Worm (Caenorhabditis elegans): Measurements from ENCODE around the gene bbs-2.

The bbs-2 gene

ce11 chrIV:7902221-7902904 lies 31.5 kb upstream of the bbs-2 start, which contains the start of gene arp-11 (continued):
- TF ChIP-seq ZK546.5 (tag; optimal IDR thresholded peaks at IDR 0.05) = no peak
- TF ChIP-seq zip-11 (GFP tag; IDR thresholded peaks at IDR 0.05) = no peak
- TF ChIP-seq dmd-6 (GFP tag; IDR thresholded peaks at IDR 0.05) = peak; percentile 73
- TF ChIP-seq pha-4 (GFP tag; IDR thresholded peaks at IDR 0.05) = peak; percentile 46
- TF ChIP-seq pha-4 (tag; optimal IDR thresholded peaks at IDR 0.05) = peak; percentile 78
- TF ChIP-seq F37D6.2 (tag; optimal IDR thresholded peaks at IDR 0.05) = no peak
- no peak for TF ChIP-seq mxl-2 (GFP tag; conservative IDR thresholded peaks at IDR 0.05)
- no peak for TF ChIP-seq spr-3 (GFP tag; optimal IDR thresholded peaks at IDR 0.05)
- no peak for TF ChIP-seq spr-1 (tag; optimal IDR thresholded peaks at IDR 0.05)
- no peak for TF ChIP-seq saeg-2 (GFP tag; IDR thresholded peaks at IDR 0.05)
- peak in 1 of 2 experiments; percentile 5 for TF ChIP-seq daf-16 (GFP tag; optimal IDR thresholded peaks at IDR 0.05)
- TF ChIP-seq daf-16 (tag; optimal IDR thresholded peaks at IDR 0.05) = peak; percentile 77
- TF ChIP-seq unc-62 (GFP tag; optimal IDR thresholded peaks at IDR 0.05 in 1 of 2) = no peak
- TF ChIP-seq unc-62 (tag; optimal IDR thresholded peaks at IDR 0.05) = no peak
- TF ChIP-seq lir-3 (tag; optimal IDR thresholded peaks at IDR 0.05) = no peak
- peak; percentile 96 for TF ChIP-seq dve-1 (tag; optimal IDR thresholded peaks at IDR 0.05; ENCODE audit: insufficient read depth)
- TF ChIP-seq ceh-20 (GFP tag; IDR thresholded peaks at IDR 0.05) = 0 out of 2 replicates have a peak, but pooled peaks have one; percentile 29
- TF ChIP-seq lin-15B (tag; optimal IDR thresholded peaks at IDR 0.05) = no peak
- TF ChIP-seq lin-1 (GFP tag; IDR thresholded peaks at IDR 0.05) = 0 out of 2 replicates have a peak, but pooled peaks have one; percentile 33
- peak in 1 of 2 experiments; percentile 6 for TF ChIP-seq mdl-1 (tag; optimal IDR thresholded peaks at IDR 0.05)
- TF ChIP-seq lin-29 (GFP tag; IDR thresholded peaks at IDR 0.05) = no peak
- TF ChIP-seq mep-1 (tag; optimal IDR thresholded peaks at IDR 0.05) = peak; percentile 83
- TF ChIP-seq mdt-29 (GFP tag; IDR thresholded peaks at IDR 0.05) = no peak
- no peak for TF ChIP-seq ceh-28 (tag; optimal IDR thresholded peaks at IDR 0.05)
- TF ChIP-seq nhr-77 (tag; optimal IDR thresholded peaks at IDR 0.05) = peak; percentile 67
- no peak for TF ChIP-seq zag-1 (tag; optimal IDR thresholded peaks at IDR 0.05)
- TF ChIP-seq tag-97 (GFP tag; IDR thresholded peaks at IDR 0.05) = no peak
- no peak for TF ChIP-seq nhr-42 (GFP tag; IDR thresholded peaks at IDR 0.05)
- TF ChIP-seq aha-1 (tag) = no peak
- TF ChIP-seq hlh-30 (tag; optimal IDR thresholded peaks at IDR 0.05; ENCODE audit: insufficient read depth) = peak; percentile 79
- TF ChIP-seq madf-5 (GFP tag; IDR thresholded peaks at IDR 0.05) = no peak
- no peak for TF ChIP-seq F44E2.7 (GFP tag; IDR thresholded peaks at IDR 0.05)
- peak; percentile 65 for TF ChIP-seq nhr-28 (tag; optimal IDR thresholded peaks at IDR 0.05)
- TF ChIP-seq nhr-111 (GFP tag; optimal IDR thresholded peaks at IDR 0.05) = no peak
- no peak for TF ChIP-seq skn-1 (tag; optimal IDR thresholded peaks at IDR 0.05)
- TF ChIP-seq Y48G9A.11 (GFP tag; IDR thresholded peaks at IDR 0.05) = no peak
- TF ChIP-seq F10B5.3 (tag; optimal IDR thresholded peaks at IDR 0.05) = no peak
- peak; percentile 8 for TF ChIP-seq fkh-10 (GFP tag; optimal IDR thresholded peaks at IDR 0.05)
- TF ChIP-seq ceh-62 (tag; optimal IDR thresholded peaks at IDR 0.05) = no peak
- no peak for TF ChIP-seq duxl-1 (tag; optimal IDR thresholded peaks at IDR 0.05; ENCODE audit: poor library complexity)
- TF ChIP-seq dpl-1 (GFP tag; optimal IDR thresholded peaks at IDR 0.05) = peak; percentile 77
- TF ChIP-seq daf-19 (GFP tag; conservative IDR thresholded peaks at IDR 0.05) = no peak
- TF ChIP-seq lsy-2 (tag; optimal IDR thresholded peaks at IDR 0.05) = peak; percentile 75 to 98
- peak; percentile 60 for TF ChIP-seq lin-38 (GFP tag; IDR thresholded peaks at IDR 0.05)
- 0 out of 2 replicates have a peak, but pooled peaks have one; percentile 43 for TF ChIP-seq zfp-3 (GFP tag; conservative IDR thresholded peaks at IDR 0.05)
- TF ChIP-seq ztf-7 (tag; optimal IDR thresholded peaks at IDR 0.05) = no peak
